Worm (Caenorhabditis elegans): Measurements from ENCODE around the gene C01G10.7.

DNA sequence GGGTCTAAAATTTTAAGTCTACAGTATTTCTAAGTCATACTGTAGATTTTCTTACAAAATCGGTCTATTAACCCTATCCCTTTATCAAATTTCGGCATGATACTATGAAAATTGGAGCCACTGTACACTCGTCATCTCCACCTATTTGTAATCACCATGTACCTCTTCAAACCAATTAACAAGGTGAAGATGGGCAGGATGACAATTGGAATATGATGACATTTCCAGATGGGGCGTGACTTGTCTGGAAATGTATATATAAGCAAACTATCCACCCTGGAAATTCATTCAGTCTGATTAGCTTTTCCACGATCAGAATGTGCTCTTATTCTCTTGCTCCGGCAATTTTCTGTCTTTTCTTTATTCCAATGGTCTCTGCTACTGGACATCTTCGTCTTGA is 23.7 kb downstream of the C01G10.7 start, which contains the start of gene Y75B12A.2:
- TF ChIP-seq aptf-2 (GFP tag; conservative IDR thresholded peaks at IDR 0.05) (no peak), ama-1 (optimal IDR thresholded peaks at IDR 0.05) (no peak), ama-1 (GFP tag; optimal IDR thresholded peaks at IDR 0.05) (no peak), unc-62 (GFP tag; optimal IDR thresholded peaks at IDR 0.05) (no peak), egrh-3 (GFP tag; IDR thresholded peaks at IDR 0.05) (no peak), mel-28 (tag; optimal IDR thresholded peaks at IDR 0.05; ENCODE audit: borderline replicate concordance) (no peak), hlh-12 (tag; optimal IDR thresholded peaks at IDR 0.05) (no peak), C17E4.6 (GFP tag; IDR thresholded peaks at IDR 0.05) (no peak), hmg-1.2 (GFP tag; IDR thresholded peaks at IDR 0.05) (no peak), snpc-4 (GFP tag; optimal IDR thresholded peaks at IDR 0.05) (no peak), snpc-4 (tag; optimal IDR thresholded peaks at IDR 0.05) (no peak)

Measured in whole organism, young adult.